Worm (Caenorhabditis elegans): Measurements from ENCODE around the gene K07F5.16.

- TF ChIP-seq attf-3 (GFP tag; conservative IDR thresholded peaks at IDR 0.05) (no peak), unc-62 (GFP tag; optimal IDR thresholded peaks at IDR 0.05) (no peak), sea-2 (GFP tag; IDR thresholded peaks at IDR 0.05) (no peak)
Observed at ce11 chrIV:9836317-9836716, 27.6 kb upstream of the K07F5.16 start, which contains the start of gene msp-81.

Measured in whole organism, young adult.